Worm (Caenorhabditis elegans) whole organism, mixed stage, embryonic: ENCODE measurements around the gene lsm-3.

Source experiments
- M03D4.4 ChIP-seq: sonication (generic microtip); optimal IDR thresholded peaks from 2 replicates; lab custom pipeline; 2017; ENCODE audit warnings: mild to moderate bottlenecking, missing genetic modification characterization, missing compliant biosample characterization
- bed-3 ChIP-seq: fragments of 200-800 bp; sonication (Bioruptor generic); optimal IDR thresholded peaks from 3 replicates; lab custom pipeline; 2018; ENCODE audit warnings: mild to moderate bottlenecking, missing genetic modification characterization, moderate library complexity, missing compliant biosample characterization
- blmp-1 ChIP-seq: fragments of 150-350 bp; optimal IDR thresholded peaks from 2 replicates; lab custom pipeline; 2014; ENCODE audit warnings: missing biosample characterization, missing genetic modification characterization
- ceh-39 ChIP-seq: fragments of 150-350 bp; optimal IDR thresholded peaks from 2 replicates; lab custom pipeline; 2014; ENCODE audit warnings: missing biosample characterization, missing genetic modification characterization
- ceh-43 ChIP-seq: fragments of 200-800 bp; sonication (Bioruptor generic); optimal IDR thresholded peaks from 2 replicates; lab custom pipeline; 2018; ENCODE audit warnings: mild to moderate bottlenecking, missing genetic modification characterization, moderate library complexity, missing compliant biosample characterization
- ces-1 ChIP-seq: fragments of 150-350 bp; optimal IDR thresholded peaks from 2 replicates; lab custom pipeline; 2014; ENCODE audit warnings: missing biosample characterization, missing genetic modification reagents, missing genetic modification characterization
- drap-1 ChIP-seq: fragments of 200-800 bp; sonication (Bioruptor generic); optimal IDR thresholded peaks from 3 replicates; lab custom pipeline; 2018; ENCODE audit warnings: mild to moderate bottlenecking, missing genetic modification characterization, missing compliant biosample characterization
- elt-1 ChIP-seq: sonication (generic microtip); optimal IDR thresholded peaks from 2 replicates; lab custom pipeline; 2017; ENCODE audit warnings: missing genetic modification characterization, mild to moderate bottlenecking, missing compliant biosample characterization, antibody characterized with exemption, moderate library complexity, borderline replicate concordance; ENCODE audit not compliant: insufficient read depth
- elt-3 ChIP-seq: fragments of 150-350 bp; optimal IDR thresholded peaks from 2 replicates; lab custom pipeline; 2014; ENCODE audit warnings: missing biosample characterization, missing genetic modification characterization
- flh-1 ChIP-seq: fragments of 200-800 bp; sonication (Bioruptor generic); optimal IDR thresholded peaks from 2 replicates; lab custom pipeline; 2018; ENCODE audit warnings: mild to moderate bottlenecking, missing genetic modification characterization, moderate library complexity, missing compliant biosample characterization
- ham-2 ChIP-seq: fragments of 200-800 bp; sonication (Bioruptor generic); optimal IDR thresholded peaks from 2 replicates; lab custom pipeline; 2018; ENCODE audit warnings: mild to moderate bottlenecking, missing genetic modification characterization, missing compliant biosample characterization
- hlh-1 ChIP-seq: fragments of 150-350 bp; optimal IDR thresholded peaks from 2 replicates; lab custom pipeline; 2014; ENCODE audit warnings: missing biosample characterization, missing genetic modification reagents, missing genetic modification characterization
- lin-13 ChIP-seq: fragments of 150-350 bp; optimal IDR thresholded peaks from 2 replicates; lab custom pipeline; 2014; ENCODE audit warnings: missing biosample characterization, missing genetic modification characterization
- lin-32 ChIP-seq: fragments of 200-800 bp; sonication (Bioruptor generic); optimal IDR thresholded peaks from 2 replicates; lab custom pipeline; 2018; ENCODE audit warnings: mild to moderate bottlenecking, missing genetic modification characterization, missing compliant biosample characterization
- lsy-2 ChIP-seq: fragments of 150-350 bp; optimal IDR thresholded peaks from 2 replicates; lab custom pipeline; 2014; ENCODE audit warnings: missing biosample characterization, missing genetic modification characterization
- mab-5 ChIP-seq: fragments of 150-350 bp; optimal IDR thresholded peaks from 2 replicates; lab custom pipeline; 2014; ENCODE audit warnings: missing biosample characterization, missing genetic modification characterization
- mep-1 ChIP-seq: fragments of 150-350 bp; optimal IDR thresholded peaks from 2 replicates; lab custom pipeline; 2017; ENCODE audit warnings: missing biosample characterization, missing genetic modification reagents, missing genetic modification characterization, inconsistent platforms
- mls-2 ChIP-seq: sonication (generic microtip); optimal IDR thresholded peaks from 2 replicates; lab custom pipeline; 2016; ENCODE audit warnings: mild to moderate bottlenecking, missing genetic modification characterization, moderate library complexity, missing compliant biosample characterization
- nhr-12 ChIP-seq: fragments of 150-350 bp; optimal IDR thresholded peaks from 2 replicates; lab custom pipeline; 2014; ENCODE audit warnings: missing biosample characterization, missing genetic modification characterization
- nhr-2 ChIP-seq: fragments of 150-350 bp; optimal IDR thresholded peaks from 2 replicates; lab custom pipeline; 2014; ENCODE audit warnings: missing biosample characterization, missing genetic modification characterization
- nhr-237 ChIP-seq: fragments of 150-350 bp; optimal IDR thresholded peaks from 2 replicates; lab custom pipeline; 2014; ENCODE audit warnings: missing biosample characterization, missing genetic modification characterization
- nhr-28 ChIP-seq: fragments of 150-350 bp; optimal IDR thresholded peaks from 2 replicates; lab custom pipeline; 2014; ENCODE audit warnings: missing biosample characterization, missing genetic modification characterization
- nhr-76 ChIP-seq: sonication (generic microtip); optimal IDR thresholded peaks from 2 replicates; lab custom pipeline; 2017; ENCODE audit warnings: missing biosample characterization, missing genetic modification characterization
- pha-4 ChIP-seq: fragments of 150-350 bp; optimal IDR thresholded peaks from 2 replicates; lab custom pipeline; 2018; ENCODE audit warnings: missing biosample characterization, missing genetic modification reagents, missing genetic modification characterization
- sem-2 ChIP-seq: fragments of 200-800 bp; sonication (Bioruptor generic); optimal IDR thresholded peaks from 2 replicates; lab custom pipeline; 2018; ENCODE audit warnings: mild to moderate bottlenecking, missing genetic modification characterization, missing compliant biosample characterization
- snpc-4 ChIP-seq: fragments of 150-350 bp; optimal IDR thresholded peaks from 2 replicates; lab custom pipeline; 2014; ENCODE audit warnings: missing biosample characterization, missing genetic modification characterization
- sptf-1 ChIP-seq: sonication (generic microtip); optimal IDR thresholded peaks from 2 replicates; lab custom pipeline; 2017; ENCODE audit warnings: mild to moderate bottlenecking, missing genetic modification characterization, moderate library complexity, missing compliant biosample characterization
- tbx-8 ChIP-seq: fragments of 200-800 bp; sonication (Bioruptor generic); optimal IDR thresholded peaks from 2 replicates; lab custom pipeline; 2018; ENCODE audit warnings: mild to moderate bottlenecking, missing genetic modification characterization, moderate library complexity, missing compliant biosample characterization
- unc-39 ChIP-seq: fragments of 150-350 bp; optimal IDR thresholded peaks from 2 replicates; lab custom pipeline; 2014; ENCODE audit warnings: missing biosample characterization, missing genetic modification characterization
- ztf-11 ChIP-seq: fragments of 150-350 bp; optimal IDR thresholded peaks from 2 replicates; lab custom pipeline; 2014; ENCODE audit warnings: missing biosample characterization, missing genetic modification characterization

The lsm-3 gene

DNA sequence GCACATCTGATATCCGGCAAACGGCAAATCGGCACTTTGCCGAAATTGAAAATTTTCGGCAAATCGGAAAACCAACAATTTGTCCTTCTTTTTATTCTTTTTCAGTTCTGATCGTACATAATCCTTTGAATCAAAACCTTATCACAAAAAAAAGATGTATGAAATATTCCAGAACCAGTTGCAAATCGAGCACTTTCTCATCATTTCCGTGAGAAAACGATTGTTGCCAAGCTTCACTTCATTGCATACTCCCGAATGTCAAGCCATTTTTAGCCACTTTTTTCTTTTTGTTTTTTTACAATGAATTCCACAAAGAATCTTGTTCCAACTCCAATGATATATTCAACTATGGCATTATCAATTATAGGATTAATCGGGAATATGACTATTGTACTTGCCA lies 22.1 kb upstream of the lsm-3 start, which contains the start of gene srsx-25:
TSS of gene srsx-25 (plus strand) at position 301 of the 400 bp plus-strand sequence.
- TF ChIP-seq tbx-8 (no peak), lin-13 (tag; lab: Kevin White, UChicago) (no peak), blmp-1 (tag; lab: Kevin White, UChicago) (no peak), nhr-28 (tag; lab: Kevin White, UChicago) (no peak), ztf-11 (tag; lab: Kevin White, UChicago) (no peak), unc-39 (tag; lab: Kevin White, UChicago) (no peak), mab-5 (no peak), snpc-4 (no peak), mep-1 (tag; lab: Kevin White, UChicago) (no peak), bed-3 (GFP tag; lab: Kevin White, UChicago) (no peak), lsy-2 (tag; lab: Kevin White, UChicago) (no peak), lin-32 (GFP tag; lab: Kevin White, UChicago) (no peak), nhr-12 (tag; lab: Kevin White, UChicago) (no peak), ham-2 (GFP tag; lab: Kevin White, UChicago) (no peak), nhr-2 (tag; lab: Kevin White, UChicago) (no peak), ces-1 (no peak), sptf-1 (no peak)
- TF ChIP-seq, all 35 proteins: peak for 0

DNA sequence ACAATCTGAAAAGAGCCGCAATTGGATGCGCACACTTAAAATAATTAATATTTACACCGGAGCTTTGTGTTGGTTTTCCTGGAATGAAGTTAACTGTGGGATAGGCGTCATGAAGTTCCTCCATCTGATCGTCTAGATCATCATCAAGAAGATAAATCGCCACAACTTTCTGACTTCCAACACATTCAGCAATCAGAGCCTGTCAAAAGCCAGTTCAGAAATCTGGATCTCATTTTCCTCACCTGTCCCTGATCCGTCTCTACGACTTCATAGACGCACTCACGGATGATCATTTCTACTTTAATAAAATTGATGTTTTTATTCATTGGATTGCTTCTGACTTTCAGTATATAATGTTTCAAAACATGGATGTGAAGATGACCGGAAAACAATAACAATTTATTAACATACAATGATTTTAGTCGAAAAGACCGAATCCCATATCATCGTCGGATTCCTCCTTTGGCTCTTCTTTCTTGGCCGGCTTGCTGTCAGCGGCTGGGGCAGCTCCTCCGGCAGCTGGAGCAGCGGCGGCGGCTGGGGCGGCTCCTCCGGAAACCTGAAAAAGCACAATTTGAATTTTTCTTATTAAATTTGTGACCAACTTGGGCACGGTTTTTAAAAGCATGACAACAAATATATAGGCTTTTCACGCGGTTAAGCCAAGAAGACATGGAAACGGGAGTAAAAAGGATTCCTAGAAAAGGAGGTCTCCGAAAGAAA lies 17.7 kb upstream of the lsm-3 start, which contains the start of gene agt-1:
TSS of gene agt-1 (minus strand) at position 293 of the 723 bp plus-strand sequence.
- TF ChIP-seq hlh-1 (tag; lab: Kevin White, UChicago) (no peak), mls-2 (tag; lab: Kevin White, UChicago) (no peak), nhr-237 (tag; lab: Kevin White, UChicago) (no peak), mep-1 (tag; lab: Kevin White, UChicago) (no peak), nhr-2 (tag; lab: Kevin White, UChicago) (no peak), blmp-1 (tag; lab: Kevin White, UChicago) (no peak), sem-2 (no peak), ceh-43 (GFP tag; lab: Kevin White, UChicago) (no peak), snpc-4 (no peak)

DNA sequence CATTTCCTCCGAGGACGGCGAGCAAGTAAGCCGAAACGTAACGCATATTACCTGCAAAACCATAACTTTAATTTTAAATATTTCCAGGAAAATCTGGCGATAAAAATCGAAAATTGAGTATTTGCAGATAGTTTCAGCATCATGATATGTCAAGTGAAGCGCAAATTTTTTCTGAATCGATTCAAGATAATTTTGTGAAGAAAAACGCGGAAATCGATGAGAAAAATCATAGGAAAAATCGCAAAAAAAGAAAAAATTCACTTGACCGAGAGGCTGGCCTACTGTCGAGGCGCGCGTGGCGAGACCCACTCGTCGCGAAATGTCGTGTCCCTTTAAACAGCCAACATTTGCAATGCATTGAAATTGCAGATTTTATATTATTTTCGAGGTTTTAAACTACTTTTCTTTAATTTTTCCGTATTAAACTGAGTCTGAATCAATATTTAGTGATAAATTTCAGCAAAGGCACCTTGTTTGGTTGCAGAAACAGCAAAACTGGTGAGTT lies 16.7 kb upstream of the lsm-3 start, which contains the start of the genes rla-2, popl-7 and Y62E10A.24:
TSS of gene rla-2 (minus strand) at position 51 of the 505 bp plus-strand sequence.
TSS of gene popl-7 (plus strand) at position 455 of the 505 bp plus-strand sequence.
TSS of gene Y62E10A.24 (plus strand) at position 476 of the 505 bp plus-strand sequence.
- TF ChIP-seq lsy-2 (tag; lab: Kevin White, UChicago) (peak; percentile 87), hlh-1 (tag; lab: Kevin White, UChicago) (no peak)

- TF ChIP-seq nhr-76 (tag; lab: Kevin White, UChicago) (no peak), ztf-11 (tag; lab: Kevin White, UChicago) (no peak), hlh-1 (tag; lab: Kevin White, UChicago) (no peak), elt-1 (no peak)
Measured at ce11 chrIV:13371699-13372098, 15.3 kb upstream of the lsm-3 start, which contains the start of gene Y62E10A.6. TSS of gene Y62E10A.6 (plus strand) at chrIV:13371999.

DNA sequence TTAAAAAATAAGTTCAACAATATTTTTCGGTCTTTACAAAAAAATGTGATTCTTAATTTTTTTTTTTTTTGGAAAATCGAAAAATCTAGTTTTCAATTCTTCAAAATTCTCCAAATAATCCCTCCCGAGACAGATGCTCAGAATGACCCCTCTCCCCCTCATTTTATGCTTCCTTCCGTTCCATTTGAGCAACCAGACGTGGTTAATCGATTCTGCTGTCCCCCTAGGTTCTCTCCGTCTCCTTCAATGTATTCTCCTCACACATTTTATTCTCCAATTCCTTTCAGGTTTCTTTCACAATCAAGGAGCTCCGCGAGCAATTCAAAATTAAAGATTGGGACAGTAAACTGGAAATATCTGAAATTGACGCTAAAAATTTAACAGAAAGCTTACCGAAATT lies 12.1 kb upstream of the lsm-3 start:
- TF ChIP-seq pha-4 (tag; lab: Kevin White, UChicago) (no peak), unc-39 (tag; lab: Kevin White, UChicago) (no peak), tbx-8 (no peak), lin-32 (GFP tag; lab: Kevin White, UChicago) (no peak), nhr-12 (tag; lab: Kevin White, UChicago) (no peak), mls-2 (tag; lab: Kevin White, UChicago) (no peak), elt-3 (tag; lab: Kevin White, UChicago) (no peak), ceh-43 (GFP tag; lab: Kevin White, UChicago) (no peak)

ce11 chrIV:13377716-13378115 lies 9.3 kb upstream of the lsm-3 start, which contains the start of gene mau-8:
TSS of gene mau-8 (plus strand) at chrIV:13378016.
- TF ChIP-seq ces-1: no peak
- no peak for TF ChIP-seq lin-13 (tag; lab: Kevin White, UChicago)
- TF ChIP-seq flh-1 (GFP tag; lab: Kevin White, UChicago): no peak
- TF ChIP-seq pha-4 (tag; lab: Kevin White, UChicago): no peak
- TF ChIP-seq hlh-1 (tag; lab: Kevin White, UChicago): no peak
- no peak for TF ChIP-seq nhr-12 (tag; lab: Kevin White, UChicago)
- no peak for TF ChIP-seq mab-5
- no peak for TF ChIP-seq blmp-1 (tag; lab: Kevin White, UChicago)
- no peak for TF ChIP-seq sptf-1
- TF ChIP-seq M03D4.4 (tag; lab: Kevin White, UChicago): no peak
- no peak for TF ChIP-seq elt-1
- no peak for TF ChIP-seq ceh-39 (tag; lab: Kevin White, UChicago)
- no peak for TF ChIP-seq ztf-11 (tag; lab: Kevin White, UChicago)
- TF ChIP-seq bed-3 (GFP tag; lab: Kevin White, UChicago): no peak
- TF ChIP-seq drap-1: no peak
- no peak for TF ChIP-seq elt-3 (tag; lab: Kevin White, UChicago)
- no peak for TF ChIP-seq tbx-8
- TF ChIP-seq unc-39 (tag; lab: Kevin White, UChicago): no peak
- TF ChIP-seq nhr-2 (tag; lab: Kevin White, UChicago): no peak
